Worm (Caenorhabditis elegans) whole organism, L4/young adult: Measurements from ENCODE around the gene clec-190.

ENCODE experiments used
- W03F9.2 ChIP-seq: fragments of 150-350 bp; optimal IDR thresholded peaks from 2 replicates; lab custom pipeline; 2014; ENCODE audit warnings: missing biosample characterization, missing genetic modification characterization
- dao-5 ChIP-seq: sonication (generic microtip); optimal IDR thresholded peaks from 2 replicates; lab custom pipeline; 2016; ENCODE audit warnings: missing genotype, missing genetic modification characterization, moderate library complexity, missing compliant biosample characterization
- him-1 ChIP-seq: sonication (generic microtip); optimal IDR thresholded peaks from 2 replicates; lab custom pipeline; 2016; ENCODE audit warnings: missing genotype, missing genetic modification reagents, missing genetic modification characterization, missing compliant biosample characterization

ce11 chrIV:15127731-15128130 lies 1.8 kb upstream of the clec-190 start, which contains the start of gene M199.9:
- TF ChIP-seq dao-5 (tag; lab: Kevin White, UChicago) (no peak), him-1 (no peak), W03F9.2 (tag; lab: Kevin White, UChicago) (no peak)
